Worm (Caenorhabditis elegans) whole organism, L4 larva: ENCODE data around the gene inpp-4B.

ENCODE experiments used
- F26F4.8 ChIP-seq: fragments of 200-800 bp; sonication (Bioruptor generic); conservative IDR thresholded peaks from 2 replicates; pipeline ENCODE4 v1.3.6; 2022; ENCODE audit warnings: missing genetic modification characterization, missing compliant biosample characterization
- T26A8.4 ChIP-seq: fragments of 200-800 bp; sonication (Bioruptor generic); IDR thresholded peaks from 2 replicates; pipeline ENCODE4 v1.3.6; 2022; ENCODE audit warnings: missing genetic modification characterization, missing compliant biosample characterization
- Y48G9A.11 ChIP-seq: fragments of 200-800 bp; sonication (Bioruptor generic); IDR thresholded peaks from 2 replicates; pipeline ENCODE4 v1.3.6; 2022; ENCODE audit warnings: missing genetic modification reagents, missing genetic modification characterization, missing compliant biosample characterization
- ZK337.2 ChIP-seq: fragments of 200-800 bp; sonication (Bioruptor generic); IDR thresholded peaks from 2 replicates; pipeline ENCODE4 v1.3.6; 2022; ENCODE audit warnings: missing genetic modification reagents, missing genetic modification characterization, missing compliant biosample characterization
- ZK546.5 ChIP-seq, 2 experiments: sonication (generic microtip); optimal IDR thresholded peaks; 2 replicates each; lab custom pipeline; 2017; ENCODE audit warnings: missing biosample characterization in 2 of 2, missing genetic modification characterization in 2 of 2
- ama-1 ChIP-seq: fragments of 150-350 bp; optimal IDR thresholded peaks from 2 replicates; lab custom pipeline; 2014; ENCODE audit warnings: inconsistent platforms, mixed read lengths
- attf-4 ChIP-seq: sonication (generic microtip); optimal IDR thresholded peaks from 3 replicates; lab custom pipeline; 2017; ENCODE audit warnings: missing biosample characterization, missing genetic modification characterization
- ceh-44 ChIP-seq: fragments of 200-800 bp; sonication (Bioruptor generic); IDR thresholded peaks from 2 replicates; pipeline ENCODE4 v1.3.6; 2022; ENCODE audit warnings: missing genetic modification reagents, missing genetic modification characterization, missing compliant biosample characterization
- ceh-62 ChIP-seq: sonication (generic microtip); optimal IDR thresholded peaks from 2 replicates; lab custom pipeline; 2017; ENCODE audit warnings: missing biosample characterization, missing genetic modification characterization
- ceh-82 ChIP-seq: sonication (generic microtip); optimal IDR thresholded peaks from 2 replicates; lab custom pipeline; 2017; ENCODE audit warnings: missing biosample characterization, missing genetic modification characterization
- daf-12 ChIP-seq: fragments of 150-350 bp; optimal IDR thresholded peaks from 2 replicates; lab custom pipeline; 2014; ENCODE audit warnings: missing biosample characterization, missing genetic modification reagents, missing genetic modification characterization
- dmd-6 ChIP-seq: fragments of 200-800 bp; sonication (Bioruptor generic); IDR thresholded peaks from 2 replicates; pipeline ENCODE4 v1.3.6; 2022; ENCODE audit warnings: missing genetic modification reagents, missing genetic modification characterization, missing compliant biosample characterization
- dmd-8 ChIP-seq: fragments of 200-800 bp; sonication (Bioruptor generic); IDR thresholded peaks from 2 replicates; pipeline ENCODE4 v1.3.6; 2022; ENCODE audit warnings: missing genetic modification characterization, missing compliant biosample characterization
- dmd-9 ChIP-seq: fragments of 200-800 bp; sonication (Bioruptor generic); IDR thresholded peaks from 2 replicates; pipeline ENCODE4 v1.3.6; 2022; ENCODE audit warnings: missing genetic modification reagents, missing genetic modification characterization, missing compliant biosample characterization
- duxl-1 ChIP-seq: sonication (generic microtip); optimal IDR thresholded peaks from 2 replicates; lab custom pipeline; 2016; ENCODE audit warnings: mild to moderate bottlenecking, missing genetic modification characterization, moderate library complexity, missing compliant biosample characterization; ENCODE audit not compliant: poor library complexity
- egl-27 ChIP-seq: sonication (generic microtip); optimal IDR thresholded peaks from 3 replicates; lab custom pipeline; 2017; ENCODE audit warnings: missing biosample characterization, missing genetic modification reagents, missing genetic modification characterization
- hlh-11 ChIP-seq: fragments of 200-800 bp; sonication (Bioruptor generic); optimal IDR thresholded peaks from 2 replicates; lab custom pipeline; 2018; ENCODE audit warnings: mild to moderate bottlenecking, missing genetic modification characterization, missing compliant biosample characterization
- hmg-1.1 ChIP-seq: fragments of 200-800 bp; sonication (Bioruptor generic); IDR thresholded peaks from 2 replicates; pipeline ENCODE4 v1.3.6; 2022; ENCODE audit warnings: missing genetic modification reagents, missing genetic modification characterization, missing compliant biosample characterization
- lin-13 ChIP-seq: fragments of 150-350 bp; optimal IDR thresholded peaks from 2 replicates; lab custom pipeline; 2014; ENCODE audit warnings: missing biosample characterization, missing genetic modification reagents, missing genetic modification characterization
- lin-29 ChIP-seq: fragments of 200-800 bp; sonication (Bioruptor generic); IDR thresholded peaks from 2 replicates; pipeline ENCODE4 v1.3.6; 2022; ENCODE audit warnings: missing genetic modification reagents, missing genetic modification characterization, missing compliant biosample characterization
- lir-3 ChIP-seq: sonication (generic microtip); optimal IDR thresholded peaks from 2 replicates; lab custom pipeline; 2016; ENCODE audit warnings: mild to moderate bottlenecking, missing genetic modification characterization, missing compliant biosample characterization
- lsy-2 ChIP-seq, 2 experiments: fragments of 150-350 bp in 1 of 2; sonication (generic microtip) in 1 of 2; optimal IDR thresholded peaks; 2 replicates each; lab custom pipeline; 2014 to 2017; ENCODE audit warnings: missing biosample characterization in 2 of 2, missing genetic modification characterization in 2 of 2
- mdl-1 ChIP-seq, 2 experiments: fragments of 150-350 bp in 1 of 2; sonication (generic microtip) in 1 of 2; optimal IDR thresholded peaks; 2 replicates each; lab custom pipeline; 2014 to 2017; ENCODE audit warnings: missing biosample characterization in 2 of 2, missing genetic modification characterization in 2 of 2
- mdt-29 ChIP-seq: fragments of 200-800 bp; sonication (Bioruptor generic); IDR thresholded peaks from 2 replicates; pipeline ENCODE4 v1.3.6; 2022; ENCODE audit warnings: missing genetic modification reagents, missing genetic modification characterization, missing compliant biosample characterization
- mep-1 ChIP-seq: fragments of 150-350 bp; sonication (generic microtip); optimal IDR thresholded peaks from 3 replicates; lab custom pipeline; 2014; ENCODE audit warnings: missing biosample characterization, missing genetic modification characterization
- mxl-3 ChIP-seq: fragments of 200-800 bp; sonication (Bioruptor generic); optimal IDR thresholded peaks from 2 replicates; lab custom pipeline; 2018; ENCODE audit warnings: mild to moderate bottlenecking, missing genetic modification characterization, missing compliant biosample characterization
- nhr-11 ChIP-seq: fragments of 150-350 bp; optimal IDR thresholded peaks from 2 replicates; lab custom pipeline; 2014; ENCODE audit warnings: missing biosample characterization, missing genetic modification characterization
- nhr-111 ChIP-seq: fragments of 200-800 bp; sonication (Bioruptor generic); optimal IDR thresholded peaks from 2 replicates; lab custom pipeline; 2018; ENCODE audit warnings: mild to moderate bottlenecking, missing genetic modification characterization, missing compliant biosample characterization
- nhr-25 ChIP-seq: sonication (generic microtip); optimal IDR thresholded peaks from 2 replicates; lab custom pipeline; 2017; ENCODE audit warnings: missing genetic modification characterization, mild to moderate bottlenecking, missing compliant biosample characterization, antibody characterized with exemption, moderate library complexity, borderline replicate concordance; ENCODE audit not compliant: insufficient read depth
- nhr-28 ChIP-seq: fragments of 150-350 bp; optimal IDR thresholded peaks from 2 replicates; lab custom pipeline; 2014; ENCODE audit warnings: missing biosample characterization, missing genetic modification characterization
- nhr-76 ChIP-seq: fragments of 150-350 bp; optimal IDR thresholded peaks from 2 replicates; lab custom pipeline; 2014; ENCODE audit warnings: missing biosample characterization, missing genetic modification characterization
- nhr-77 ChIP-seq: fragments of 150-350 bp; optimal IDR thresholded peaks from 2 replicates; lab custom pipeline; 2014; ENCODE audit warnings: missing biosample characterization, missing genetic modification characterization
- pha-4 ChIP-seq, 2 experiments: fragments of 150-350 bp in 1 of 2; fragments of 200-800 bp in 1 of 2; sonication (Bioruptor generic) in 1 of 2; IDR thresholded peaks in 1 of 2; optimal IDR thresholded peaks in 1 of 2; 2 replicates each; pipeline versions ENCODE4 v1.3.6 to Lab custom; 2014 to 2022; ENCODE audit warnings: missing genetic modification characterization in 2 of 2, missing genetic modification reagents in 2 of 2, missing biosample characterization in 1 of 2, missing compliant biosample characterization in 1 of 2
- php-3 ChIP-seq: fragments of 200-800 bp; sonication (Bioruptor generic); IDR thresholded peaks from 2 replicates; pipeline ENCODE4 v1.3.6; 2022; ENCODE audit warnings: missing genetic modification reagents, missing genetic modification characterization, missing compliant biosample characterization
- rbr-2 ChIP-seq: sonication (generic microtip); optimal IDR thresholded peaks from 2 replicates; lab custom pipeline; 2016; ENCODE audit warnings: missing genotype, missing genetic modification characterization, missing compliant biosample characterization
- saeg-2 ChIP-seq: fragments of 200-800 bp; sonication (Bioruptor generic); IDR thresholded peaks from 2 replicates; pipeline ENCODE4 v1.3.6; 2022; ENCODE audit warnings: missing genetic modification reagents, missing genetic modification characterization, missing compliant biosample characterization
- sdz-12 ChIP-seq: fragments of 200-800 bp; sonication (Bioruptor generic); optimal IDR thresholded peaks from 2 replicates; lab custom pipeline; 2018; ENCODE audit warnings: mild to moderate bottlenecking, missing genetic modification characterization, missing compliant biosample characterization
- set-16 ChIP-seq: fragments of 200-800 bp; sonication (Bioruptor generic); IDR thresholded peaks from 2 replicates; pipeline ENCODE4 v1.3.6; 2022; ENCODE audit warnings: missing genetic modification reagents, missing genetic modification characterization, missing compliant biosample characterization
- skn-1 ChIP-seq: fragments of 150-350 bp; optimal IDR thresholded peaks from 2 replicates; lab custom pipeline; 2014; ENCODE audit warnings: missing biosample characterization, missing genetic modification characterization
- snpc-1.2 ChIP-seq: fragments of 200-800 bp; sonication (Bioruptor generic); IDR thresholded peaks from 2 replicates; pipeline ENCODE4 v1.3.6; 2022; ENCODE audit warnings: missing genetic modification reagents, missing genetic modification characterization, missing compliant biosample characterization
- snpc-4 ChIP-seq: fragments of 150-350 bp; optimal IDR thresholded peaks from 2 replicates; lab custom pipeline; 2014; ENCODE audit warnings: missing biosample characterization, missing genetic modification characterization
- spr-1 ChIP-seq: sonication (generic microtip); optimal IDR thresholded peaks from 2 replicates; lab custom pipeline; 2016; ENCODE audit warnings: mild to moderate bottlenecking, missing genetic modification characterization, missing compliant biosample characterization
- unc-130 ChIP-seq: sonication (generic microtip); optimal IDR thresholded peaks from 2 replicates; lab custom pipeline; 2016; ENCODE audit warnings: missing genetic modification reagents, missing genetic modification characterization, missing compliant biosample characterization
- unc-62 ChIP-seq, 3 experiments: fragments of 150-350 bp in 1 of 3; sonication (generic microtip); optimal IDR thresholded peaks in 2 of 3; peaks in 1 of 3; 1 replicate in 1 of 3; 2 replicates in 2 of 3; lab custom pipeline; 2014 to 2017; ENCODE audit warnings: missing biosample characterization in 3 of 3, missing genetic modification characterization in 3 of 3, missing genetic modification reagents in 3 of 3, missing genotype in 1 of 3
- zag-1 ChIP-seq: fragments of 150-350 bp; optimal IDR thresholded peaks from 2 replicates; lab custom pipeline; 2014; ENCODE audit warnings: missing biosample characterization, missing genetic modification characterization
- zfp-2 ChIP-seq: sonication (generic microtip); optimal IDR thresholded peaks from 2 replicates; lab custom pipeline; 2016; ENCODE audit warnings: mild to moderate bottlenecking, missing genetic modification characterization, missing compliant biosample characterization
- zfp-3 ChIP-seq: fragments of 200-800 bp; sonication (Bioruptor generic); conservative IDR thresholded peaks from 2 replicates; pipeline ENCODE4 v1.3.6; 2022; ENCODE audit warnings: missing genetic modification reagents, missing genetic modification characterization, missing compliant biosample characterization
- zip-11 ChIP-seq: fragments of 200-800 bp; sonication (Bioruptor generic); IDR thresholded peaks from 2 replicates; pipeline ENCODE4 v1.3.6; 2022; ENCODE audit warnings: missing genetic modification characterization, missing compliant biosample characterization
- ztf-11 ChIP-seq: fragments of 150-350 bp; optimal IDR thresholded peaks from 2 replicates; lab custom pipeline; 2014; ENCODE audit warnings: missing biosample characterization, missing genetic modification characterization
- ztf-7 ChIP-seq: fragments of 150-350 bp; optimal IDR thresholded peaks from 2 replicates; lab custom pipeline; 2014; ENCODE audit warnings: missing biosample characterization, missing genetic modification characterization

The inpp-4B gene

ce11 chrIII:10216585-10217278 is 49.9 kb downstream of the inpp-4B start, which contains the start of gene cts-1 (continued):
- TF ChIP-seq mxl-3 = no peak
- TF ChIP-seq mdl-1 (tag; optimal IDR thresholded peaks at IDR 0.05; lab: Kevin White, UChicago) = peak in 1 of 2 experiments; percentile 94
- TF ChIP-seq php-3 (GFP tag; lab: Robert Waterston, UW) = no peak
- no peak for TF ChIP-seq sdz-12 (GFP tag; lab: Kevin White, UChicago)
- TF ChIP-seq dmd-6 (GFP tag; lab: Robert Waterston, UW) = no peak
- TF ChIP-seq unc-130 (GFP tag; lab: Kevin White, UChicago) = no peak
- no peak for TF ChIP-seq nhr-76
- no peak for TF ChIP-seq dmd-8 (GFP tag; lab: Robert Waterston, UW)
- no peak for TF ChIP-seq T26A8.4 (GFP tag; lab: Robert Waterston, UW)
- TF ChIP-seq nhr-11 (tag; lab: Kevin White, UChicago) = peak; percentile 74
- TF ChIP-seq attf-4 (tag; lab: Kevin White, UChicago) = no peak
- TF ChIP-seq mep-1 (tag; lab: Kevin White, UChicago) = peak; percentile 89
- TF ChIP-seq saeg-2 (GFP tag; lab: Robert Waterston, UW) = no peak
- TF ChIP-seq duxl-1 (tag; lab: Kevin White, UChicago) = peak; percentile 66
- peak; percentile 38 for TF ChIP-seq spr-1
- TF ChIP-seq daf-12 = no peak
- no peak for TF ChIP-seq hmg-1.1 (GFP tag; lab: Robert Waterston, UW)
- TF ChIP-seq zfp-3 = no peak
- peak; percentile 93 for TF ChIP-seq hlh-11 (tag; lab: Kevin White, UChicago)
- TF ChIP-seq snpc-1.2 = no peak
- TF ChIP-seq ztf-11 (tag; lab: Kevin White, UChicago) = no peak
- TF ChIP-seq nhr-28 (tag; lab: Kevin White, UChicago) = peak; percentile 97
- no peak for TF ChIP-seq mdt-29
- TF ChIP-seq nhr-77 (tag; lab: Kevin White, UChicago) = peak; percentile 86
- TF ChIP-seq set-16 (GFP tag; lab: Robert Waterston, UW) = no peak
- no peak for TF ChIP-seq zfp-2 (tag; lab: Kevin White, UChicago)
- no peak for TF ChIP-seq snpc-4 (tag; lab: Kevin White, UChicago)
- TF ChIP-seq ZK546.5 (tag; optimal IDR thresholded peaks at IDR 0.05; lab: Kevin White, UChicago) = no peak
- no peak for TF ChIP-seq dmd-9 (GFP tag; lab: Robert Waterston, UW)
- TF ChIP-seq lir-3 (tag; lab: Kevin White, UChicago) = no peak
- no peak for TF ChIP-seq nhr-111 (GFP tag; lab: Kevin White, UChicago)
- TF ChIP-seq lsy-2 (tag; optimal IDR thresholded peaks at IDR 0.05; lab: Kevin White, UChicago) = peak; percentile 72 to 92
- TF ChIP-seq ceh-82 (tag; lab: Kevin White, UChicago) = no peak
- TF ChIP-seq pha-4 (GFP tag; IDR thresholded peaks at IDR 0.05; lab: Robert Waterston, UW) = no peak
- TF ChIP-seq pha-4 (tag; optimal IDR thresholded peaks at IDR 0.05; lab: Kevin White, UChicago) = peak; percentile 57
- TF ChIP-seq ceh-62 (tag; lab: Kevin White, UChicago) = no peak
- TF ChIP-seq ztf-7 (tag; lab: Kevin White, UChicago) = peak; percentile 34
- no peak for TF ChIP-seq lin-29 (GFP tag; lab: Robert Waterston, UW)
- TF ChIP-seq ZK337.2 = no peak
- no peak for TF ChIP-seq zag-1 (tag; lab: Kevin White, UChicago)
- TF ChIP-seq Y48G9A.11 (GFP tag; lab: Robert Waterston, UW) = no peak
- no peak for TF ChIP-seq ceh-44
- TF ChIP-seq lin-13 (GFP tag; lab: Kevin White, UChicago) = peak; percentile 37
- TF ChIP-seq egl-27 (tag; lab: Kevin White, UChicago) = no peak
- TF ChIP-seq F26F4.8 (GFP tag; lab: Robert Waterston, UW) = no peak
- peak; percentile 70 for TF ChIP-seq rbr-2
- TF ChIP-seq skn-1 = no peak
- TF ChIP-seq unc-62 (GFP tag; optimal IDR thresholded peaks at IDR 0.05 in 1 of 2; lab: Kevin White, UChicago) = no peak
- no peak for TF ChIP-seq unc-62 (tag; optimal IDR thresholded peaks at IDR 0.05; lab: Kevin White, UChicago)
- TF ChIP-seq nhr-25 (tag; lab: Kevin White, UChicago) = peak; percentile 50
- no peak for TF ChIP-seq zip-11
- TF ChIP-seq ama-1 (lab: Kevin White, UChicago) = peak; percentile 68
